Fruit fly (Drosophila melanogaster): ENCODE data around the gene TORIP.

The TORIP gene

dm6 chr3L:19834143-19834794 is 29.4 kb upstream of the TORIP start, which contains the start of the genes trc and CG32221 (continued):
- no peak for TF ChIP-seq Atf6 (GFP tag; IDR thresholded peaks at IDR 0.05)
- no peak for TF ChIP-seq Adf1 (GFP tag; IDR thresholded peaks at IDR 0.05)
- 0 out of 3 replicates have a peak, but pooled peaks have one; percentile 9 for TF ChIP-seq so (GFP tag; IDR thresholded peaks at IDR 0.05)
- no peak for TF ChIP-seq lov (optimal IDR thresholded peaks at IDR 0.05)
- 0 out of 3 replicates have a peak, but pooled peaks have one; percentile 41 for TF ChIP-seq lov (GFP tag; IDR thresholded peaks at IDR 0.05)
- peak; percentile 54; the same call in 1 of the 3 replicates for TF ChIP-seq sr (GFP tag; IDR thresholded peaks at IDR 0.05)
- 0 out of 2 replicates have a peak, but pooled peaks have one; percentile 33 for TF ChIP-seq al (GFP tag; IDR thresholded peaks at IDR 0.05)
- no peak for TF ChIP-seq CG2202 (tag; optimal IDR thresholded peaks at IDR 0.05)
- no peak for TF ChIP-seq CG10979 (tag; optimal IDR thresholded peaks at IDR 0.05)
- peak; percentile 38 for TF ChIP-seq CG17829 (tag; optimal IDR thresholded peaks at IDR 0.05)
- TF ChIP-seq org-1 (GFP tag; optimal IDR thresholded peaks at IDR 0.05), result no peak

DNA sequence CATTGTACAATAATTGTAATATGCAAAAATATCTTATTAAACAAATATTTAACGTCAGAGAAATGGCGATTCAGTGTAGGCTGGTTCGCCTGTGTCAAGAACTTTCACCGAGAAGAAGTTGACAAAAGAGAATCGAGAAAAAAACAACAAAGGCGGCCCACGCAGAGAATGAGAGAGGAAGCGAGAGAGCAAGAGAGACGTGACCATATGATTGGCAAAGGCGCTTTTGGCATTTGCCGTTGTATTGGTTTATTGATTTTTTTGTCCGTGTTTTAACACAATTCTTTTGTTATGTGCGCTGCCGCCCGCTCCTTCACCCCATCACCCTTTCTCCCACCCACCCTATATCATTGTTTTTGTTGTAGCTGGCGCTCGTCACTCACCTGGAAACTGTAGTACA is 28.3 kb upstream of the TORIP start:
- TF ChIP-seq CG12391 (tag; optimal IDR thresholded peaks at IDR 0.05) (no peak), phol (tag; optimal IDR thresholded peaks at IDR 0.05) (no peak), Med (GFP tag) (peak; percentile 60), crol (GFP tag; IDR thresholded peaks at IDR 0.05) (peak; percentile 70), CG31365 (tag; optimal IDR thresholded peaks at IDR 0.05) (no peak), CG4360 (GFP tag; IDR thresholded peaks at IDR 0.05) (0 out of 2 replicates have a peak, but pooled peaks have one; percentile 13), CG15479 (GFP tag; optimal IDR thresholded peaks at IDR 0.05) (no peak), sim (GFP tag; IDR thresholded peaks at IDR 0.05) (peak; percentile 28; the same call in 1 of the 2 replicates), CG18764 (GFP tag; optimal IDR thresholded peaks at IDR 0.05) (no peak), gsb (GFP tag; IDR thresholded peaks at IDR 0.05) (no peak), CG7556 (GFP tag; optimal IDR thresholded peaks at IDR 0.05) (no peak), CG17186 (GFP tag; optimal IDR thresholded peaks at IDR 0.05) (no peak), CG34376 (GFP tag; optimal IDR thresholded peaks at IDR 0.05) (no peak), row (GFP tag; IDR thresholded peaks at IDR 0.05) (no peak; the same call in 2 of the 3 replicates), sr (GFP tag; IDR thresholded peaks at IDR 0.05) (peak; percentile 81), CG1024 (GFP tag; IDR thresholded peaks at IDR 0.05) (no peak), CG16779 (GFP tag; IDR thresholded peaks at IDR 0.05) (no peak), cad (GFP tag; optimal IDR thresholded peaks at IDR 0.05) (no peak), croc (GFP tag; conservative IDR thresholded peaks at IDR 0.05) (no peak), nom (GFP tag; optimal IDR thresholded peaks at IDR 0.05) (peak; percentile 48), Deaf1 (tag; optimal IDR thresholded peaks at IDR 0.05) (no peak), Gug (GFP tag; IDR thresholded peaks at IDR 0.05) (no peak), cg (GFP tag; optimal IDR thresholded peaks at IDR 0.05) (peak; percentile 42), odd (GFP tag; optimal IDR thresholded peaks at IDR 0.05) (no peak), ap (GFP tag; IDR thresholded peaks at IDR 0.05) (no peak), onecut (GFP tag; IDR thresholded peaks at IDR 0.05) (peak; percentile 98), MBD-R2 (GFP tag; IDR thresholded peaks at IDR 0.05) (peak; percentile 28; the same call in 1 of the 2 replicates), psq (GFP tag; optimal IDR thresholded peaks at IDR 0.05) (peak; percentile 36), CG2199 (GFP tag; IDR thresholded peaks at IDR 0.05) (no peak), NC2β (GFP tag; optimal IDR thresholded peaks at IDR 0.05) (no peak), CG10431 (GFP tag; optimal IDR thresholded peaks at IDR 0.05) (no peak), pfk (GFP tag; optimal IDR thresholded peaks at IDR 0.05) (peak; percentile 16), BEAF-32 (GFP tag; optimal IDR thresholded peaks at IDR 0.05) (no peak), crp (GFP tag; optimal IDR thresholded peaks at IDR 0.05) (peak in 1 of 2 experiments; percentile 17), chm (GFP tag; IDR thresholded peaks at IDR 0.05) (no peak), otp (GFP tag; IDR thresholded peaks at IDR 0.05) (no peak), CkIIα-i1 (GFP tag; IDR thresholded peaks at IDR 0.05) (no peak), grau (tag; optimal IDR thresholded peaks at IDR 0.05) (peak; percentile 66), CG15601 (tag; optimal IDR thresholded peaks at IDR 0.05) (no peak)
